Fruit fly (Drosophila melanogaster): ENCODE data around the gene OXA1L.
A peak's percentile ranks its signal among the peaks of the same experiment; 100 is the strongest.

The OXA1L gene

DNA sequence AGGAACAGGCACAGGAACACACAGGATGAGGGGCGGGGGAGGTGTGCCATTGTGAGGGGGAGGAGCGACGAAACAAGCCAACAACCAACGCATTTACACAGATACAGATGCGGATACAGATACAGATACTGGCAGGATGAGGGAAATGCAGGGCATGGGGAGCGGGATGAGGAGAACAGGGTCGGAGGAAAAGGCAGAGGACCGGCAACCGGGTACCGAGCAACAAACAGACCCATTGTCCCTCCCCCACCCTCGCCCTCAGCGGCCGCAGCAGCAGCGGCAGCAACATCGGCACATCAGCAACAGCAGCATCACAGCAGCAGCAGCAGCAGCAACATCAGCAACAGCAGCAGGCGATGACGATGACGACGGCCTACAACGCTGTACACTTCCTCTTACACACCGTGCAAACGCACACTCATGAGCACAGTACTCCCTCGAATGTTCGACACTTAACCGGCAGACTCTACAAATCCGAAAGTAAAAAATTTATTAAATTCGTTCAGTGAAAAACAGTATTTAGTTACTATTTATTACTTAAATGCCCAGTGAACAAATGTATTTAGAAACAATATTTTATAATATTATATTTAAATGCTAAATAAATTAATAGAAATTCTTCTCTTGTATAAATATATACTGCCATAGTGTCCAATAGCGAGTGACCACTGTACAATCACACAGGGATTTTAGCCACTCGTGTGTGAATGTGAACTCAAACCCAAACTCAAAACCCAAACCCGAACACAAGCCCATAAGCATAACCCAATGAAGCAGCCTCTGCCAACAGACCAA, 30.7 kb downstream of the OXA1L start (continued):
- TF ChIP-seq otp (GFP tag; IDR thresholded peaks at IDR 0.05) = peak; percentile 53; the same call in 1 of the 3 replicates
- TF ChIP-seq CG8089 (GFP tag; optimal IDR thresholded peaks at IDR 0.05) = no peak
- peak; percentile 81; the same call in 2 of the 3 replicates for TF ChIP-seq ci (GFP tag; IDR thresholded peaks at IDR 0.05)
- TF ChIP-seq Sry-β (GFP tag; optimal IDR thresholded peaks at IDR 0.05) = peak; percentile 6
- peak; percentile 56; the same call in 1 of the 2 replicates for TF ChIP-seq dati (GFP tag; IDR thresholded peaks at IDR 0.05)
- TF ChIP-seq Dip2 (GFP tag; IDR thresholded peaks at IDR 0.05) = no peak; the same call in 1 of the 2 replicates
- TF ChIP-seq cad (GFP tag; optimal IDR thresholded peaks at IDR 0.05) = no peak
- no peak for TF ChIP-seq Dp (GFP tag; optimal IDR thresholded peaks at IDR 0.05)
- no peak for TF ChIP-seq knrl (GFP tag; IDR thresholded peaks at IDR 0.05; ENCODE audit: partially characterized antibody)
- TF ChIP-seq gt (GFP tag; IDR thresholded peaks at IDR 0.05) = no peak
- peak; percentile 32 for TF ChIP-seq Max (GFP tag; optimal IDR thresholded peaks at IDR 0.05)
- TF ChIP-seq B-H1 (GFP tag; IDR thresholded peaks at IDR 0.05) = peak; percentile 79
- TF ChIP-seq CG13624 (GFP tag; optimal IDR thresholded peaks at IDR 0.05) = no peak
- TF ChIP-seq ash1 (GFP tag; optimal IDR thresholded peaks at IDR 0.05) = no peak
- TF ChIP-seq scrt (GFP tag; optimal IDR thresholded peaks at IDR 0.05) = peak; percentile 79
- peak; percentile 79 for TF ChIP-seq CG9932 (GFP tag; IDR thresholded peaks at IDR 0.05)
- TF ChIP-seq CG10654 (GFP tag; optimal IDR thresholded peaks at IDR 0.05) = peak; percentile 78
- TF ChIP-seq Oli (tag; optimal IDR thresholded peaks at IDR 0.05) = peak; percentile 89
- no peak for TF ChIP-seq bowl (GFP tag; IDR thresholded peaks at IDR 0.05)
- peak; percentile 72 for TF ChIP-seq H2.0 (GFP tag; IDR thresholded peaks at IDR 0.05)
- peak; percentile 86 for TF ChIP-seq CG3281 (GFP tag; optimal IDR thresholded peaks at IDR 0.05)
- TF ChIP-seq CG18619 (GFP tag; optimal IDR thresholded peaks at IDR 0.05) = peak; percentile 78
- TF ChIP-seq CG32772 (GFP tag; IDR thresholded peaks at IDR 0.05) = peak; percentile 86
- TF ChIP-seq CG12744 (GFP tag; optimal IDR thresholded peaks at IDR 0.05) = no peak
- TF ChIP-seq CG31224 (GFP tag; IDR thresholded peaks at IDR 0.05) = peak; percentile 63
- TF ChIP-seq tna (GFP tag; IDR thresholded peaks at IDR 0.05; ENCODE audit: partially characterized antibody) = peak; percentile 72
- TF ChIP-seq vvl (GFP tag; IDR thresholded peaks at IDR 0.05) = peak; percentile 90
- no peak for TF ChIP-seq CHES-1-like (GFP tag; optimal IDR thresholded peaks at IDR 0.05)
- TF ChIP-seq Trl (optimal IDR thresholded peaks at IDR 0.05) = no peak
- no peak for TF ChIP-seq Trl (GFP tag; optimal IDR thresholded peaks at IDR 0.05)
- TF ChIP-seq CG7987 (GFP tag; optimal IDR thresholded peaks at IDR 0.05) = peak; percentile 30
- TF ChIP-seq CG9437 (GFP tag; optimal IDR thresholded peaks at IDR 0.05) = peak; percentile 79
- TF ChIP-seq ken (GFP tag; IDR thresholded peaks at IDR 0.05) = peak; percentile 86
- peak; percentile 84 for TF ChIP-seq tio (GFP tag; optimal IDR thresholded peaks at IDR 0.05)
- no peak for TF ChIP-seq zf30C (GFP tag; optimal IDR thresholded peaks at IDR 0.05)
- peak; percentile 45 for TF ChIP-seq exex (tag; optimal IDR thresholded peaks at IDR 0.05)
- no peak for TF ChIP-seq YL-1 (GFP tag; optimal IDR thresholded peaks at IDR 0.05)
- TF ChIP-seq prd (optimal IDR thresholded peaks at IDR 0.05) = no peak
- TF ChIP-seq prd (GFP tag; IDR thresholded peaks at IDR 0.05) = peak; percentile 95
- peak; percentile 81 for TF ChIP-seq Xbp1 (GFP tag; optimal IDR thresholded peaks at IDR 0.05)
- TF ChIP-seq Lim3 (GFP tag; IDR thresholded peaks at IDR 0.05) = peak; percentile 56
- no peak for TF ChIP-seq ab (GFP tag; optimal IDR thresholded peaks at IDR 0.05)
- TF ChIP-seq fd3F (GFP tag; optimal IDR thresholded peaks at IDR 0.05) = peak; percentile 70
- TF ChIP-seq zfh1 (GFP tag; IDR thresholded peaks at IDR 0.05) = peak; percentile 89
- no peak for TF ChIP-seq disco-r (GFP tag; optimal IDR thresholded peaks at IDR 0.05)
- TF ChIP-seq CG15479 (GFP tag; optimal IDR thresholded peaks at IDR 0.05) = peak; percentile 36
- TF ChIP-seq gce (GFP tag; IDR thresholded peaks at IDR 0.05) = peak; percentile 77; the same call in 2 of the 3 replicates
- TF ChIP-seq CG34376 (GFP tag; optimal IDR thresholded peaks at IDR 0.05) = no peak
- peak; percentile 80 for TF ChIP-seq B-H2 (GFP tag; optimal IDR thresholded peaks at IDR 0.05)
- TF ChIP-seq NfI (GFP tag; optimal IDR thresholded peaks at IDR 0.05) = peak; percentile 82
- TF ChIP-seq CG32767 (GFP tag; IDR thresholded peaks at IDR 0.05) = peak; percentile 81
